Worm (Caenorhabditis elegans) whole organism, L1 larva: Measurements from ENCODE around the gene cpg-18.

Source experiments
- ama-1 ChIP-seq: fragments of 150-350 bp; optimal IDR thresholded peaks from 2 replicates; lab custom pipeline; 2014
- blmp-1 ChIP-seq: fragments of 150-350 bp; optimal IDR thresholded peaks from 2 replicates; lab custom pipeline; 2014; ENCODE audit warnings: missing biosample characterization, missing genetic modification characterization
- ceh-8 ChIP-seq: fragments of 200-800 bp; sonication (Bioruptor generic); optimal IDR thresholded peaks from 2 replicates; lab custom pipeline; 2018; ENCODE audit warnings: mild to moderate bottlenecking, missing genetic modification characterization, moderate library complexity, missing compliant biosample characterization
- ets-5 ChIP-seq: fragments of 200-800 bp; sonication (Bioruptor generic); IDR thresholded peaks from 2 replicates; pipeline ENCODE4 v1.3.6; 2022; ENCODE audit warnings: missing genetic modification characterization, missing compliant biosample characterization
- fkh-10 ChIP-seq: sonication (generic microtip); optimal IDR thresholded peaks from 2 replicates; lab custom pipeline; 2017; ENCODE audit warnings: missing biosample characterization, missing genetic modification reagents, missing genetic modification characterization
- lin-39 ChIP-seq: fragments of 150-350 bp; optimal IDR thresholded peaks from 2 replicates; lab custom pipeline; 2014; ENCODE audit warnings: missing biosample characterization, missing genetic modification reagents, missing genetic modification characterization
- mep-1 ChIP-seq: fragments of 150-350 bp; optimal IDR thresholded peaks from 2 replicates; lab custom pipeline; 2014; ENCODE audit warnings: missing biosample characterization, missing genetic modification characterization
- nhr-11 ChIP-seq: fragments of 150-350 bp; optimal IDR thresholded peaks from 2 replicates; lab custom pipeline; 2014; ENCODE audit warnings: missing biosample characterization, missing genetic modification characterization
- pqm-1 ChIP-seq: sonication (generic microtip); optimal IDR thresholded peaks from 3 replicates; lab custom pipeline; 2017; ENCODE audit warnings: missing biosample characterization, missing genetic modification characterization
- skn-1 ChIP-seq: fragments of 150-350 bp; optimal IDR thresholded peaks from 2 replicates; lab custom pipeline; 2014; ENCODE audit warnings: missing biosample characterization, missing genetic modification characterization
- tbx-2 ChIP-seq: sonication (generic microtip); optimal IDR thresholded peaks from 2 replicates; lab custom pipeline; 2016; ENCODE audit warnings: missing genetic modification characterization, missing compliant biosample characterization
- unc-98 ChIP-seq: fragments of 200-800 bp; sonication (Bioruptor generic); IDR thresholded peaks from 2 replicates; pipeline ENCODE4 v1.3.6; 2022; ENCODE audit warnings: missing genetic modification characterization, missing compliant biosample characterization
- vab-15 ChIP-seq: sonication (generic microtip); optimal IDR thresholded peaks from 2 replicates; lab custom pipeline; 2017; ENCODE audit warnings: missing genotype, mild to moderate bottlenecking, missing genetic modification characterization, missing compliant biosample characterization
- ztf-4 ChIP-seq: fragments of 150-350 bp; optimal IDR thresholded peaks from 2 replicates; lab custom pipeline; 2014; ENCODE audit warnings: missing biosample characterization, missing genetic modification characterization

DNA sequence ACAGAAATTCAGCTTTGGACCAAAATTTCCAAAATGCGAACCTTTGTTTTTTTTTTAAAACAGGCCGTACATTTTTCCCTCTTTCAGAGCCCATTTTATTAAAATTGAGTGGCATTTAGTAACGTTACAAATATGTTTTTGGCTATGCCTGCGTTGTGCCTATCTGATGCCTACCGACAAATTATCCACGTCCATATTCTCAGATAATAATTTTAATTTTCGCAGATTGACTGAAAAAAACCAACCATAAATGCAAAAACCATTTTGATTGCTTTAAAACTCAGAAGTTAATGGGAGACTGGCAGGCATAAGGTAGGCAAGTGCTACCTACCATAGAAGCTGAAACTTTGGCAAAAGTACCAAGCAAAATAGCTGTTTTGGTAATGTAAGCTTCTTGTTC is 25.8 kb downstream of the cpg-18 start:
- TF ChIP-seq fkh-10 (GFP tag; lab: Kevin White, UChicago) (no peak), lin-39 (no peak), ztf-4 (tag; lab: Kevin White, UChicago) (no peak), skn-1 (tag; lab: Kevin White, UChicago) (no peak), ama-1 (lab: Kevin White, UChicago) (no peak), unc-98 (GFP tag; lab: Robert Waterston, UW) (no peak), blmp-1 (no peak), tbx-2 (tag; lab: Kevin White, UChicago) (no peak), vab-15 (tag; lab: Kevin White, UChicago) (no peak), mep-1 (tag; lab: Kevin White, UChicago) (no peak), ets-5 (no peak), ceh-8 (GFP tag; lab: Kevin White, UChicago) (no peak), pqm-1 (tag; lab: Kevin White, UChicago) (no peak), nhr-11 (tag; lab: Kevin White, UChicago) (no peak)
